Worm (Caenorhabditis elegans) whole organism, L4/young adult: ENCODE data around the gene C47G2.4.

Source experiments
- W03F9.2 ChIP-seq: fragments of 150-350 bp; optimal IDR thresholded peaks from 2 replicates; lab custom pipeline; 2014; ENCODE audit warnings: missing biosample characterization, missing genetic modification characterization
- dao-5 ChIP-seq: sonication (generic microtip); optimal IDR thresholded peaks from 2 replicates; lab custom pipeline; 2016; ENCODE audit warnings: missing genotype, missing genetic modification characterization, moderate library complexity, missing compliant biosample characterization
- him-1 ChIP-seq: sonication (generic microtip); optimal IDR thresholded peaks from 2 replicates; lab custom pipeline; 2016; ENCODE audit warnings: missing genotype, missing genetic modification reagents, missing genetic modification characterization, missing compliant biosample characterization

The C47G2.4 gene

ce11 chrII:11293433-11293832, at the start of gene C47G2.4:
C47G2.4 (minus strand) TSS chrII:11293606.
- TF ChIP-seq W03F9.2 (tag; lab: Kevin White, UChicago) (peak; percentile 69), him-1 (tag; lab: Kevin White, UChicago) (no peak)

ce11 chrII:11339507-11339906, 46.1 kb upstream of the C47G2.4 start, which contains the start of gene rmd-3:
rmd-3 (minus strand) TSS chrII:11339607.
- TF ChIP-seq dao-5 (tag; lab: Kevin White, UChicago): no peak
- no peak for TF ChIP-seq him-1 (tag; lab: Kevin White, UChicago)
- TF ChIP-seq W03F9.2 (tag; lab: Kevin White, UChicago): no peak

- TF ChIP-seq dao-5 (tag; lab: Kevin White, UChicago) (no peak), W03F9.2 (tag; lab: Kevin White, UChicago) (no peak), him-1 (tag; lab: Kevin White, UChicago) (no peak)
These were observed 44.2 kb upstream of the C47G2.4 start, which contains the start of gene sqt-1 for ce11 chrII:11337497-11338040. sqt-1 (minus strand) TSS chrII:11337837.

ce11 chrII:11336640-11337241, 43.3 kb upstream of the C47G2.4 start:
- no peak for TF ChIP-seq W03F9.2 (tag; lab: Kevin White, UChicago)
- TF ChIP-seq dao-5 (tag; lab: Kevin White, UChicago): no peak
- no peak for TF ChIP-seq him-1 (tag; lab: Kevin White, UChicago)

ce11 chrII:11336163-11336562, 42.8 kb upstream of the C47G2.4 start:
- TF ChIP-seq dao-5 (tag; lab: Kevin White, UChicago) (no peak), him-1 (tag; lab: Kevin White, UChicago) (no peak), W03F9.2 (tag; lab: Kevin White, UChicago) (no peak)

ce11 chrII:11335670-11336069, 42.3 kb upstream of the C47G2.4 start:
- TF ChIP-seq W03F9.2 (tag; lab: Kevin White, UChicago) (no peak), dao-5 (tag; lab: Kevin White, UChicago) (no peak), him-1 (tag; lab: Kevin White, UChicago) (no peak)

- TF ChIP-seq dao-5 (tag; lab: Kevin White, UChicago) (no peak), him-1 (tag; lab: Kevin White, UChicago) (no peak), W03F9.2 (tag; lab: Kevin White, UChicago) (no peak)
These were observed 40.6 kb upstream of the C47G2.4 start for ce11 chrII:11333846-11334638.

ce11 chrII:11333375-11333774, 40.0 kb upstream of the C47G2.4 start:
- TF ChIP-seq dao-5 (tag; lab: Kevin White, UChicago) (no peak), him-1 (tag; lab: Kevin White, UChicago) (no peak), W03F9.2 (tag; lab: Kevin White, UChicago) (no peak)

ce11 chrII:11329021-11329479, 35.6 kb upstream of the C47G2.4 start, which contains the start of gene tag-180:
tag-180 (minus strand) TSS chrII:11329429.
- no peak for TF ChIP-seq him-1 (tag; lab: Kevin White, UChicago)
- TF ChIP-seq dao-5 (tag; lab: Kevin White, UChicago): no peak
- TF ChIP-seq W03F9.2 (tag; lab: Kevin White, UChicago): no peak

ce11 chrII:11319591-11319990, 26.2 kb upstream of the C47G2.4 start, which contains the start of gene nlp-51:
nlp-51 (minus strand) TSS chrII:11319691.
- TF ChIP-seq W03F9.2 (tag; lab: Kevin White, UChicago): no peak
- TF ChIP-seq dao-5 (tag; lab: Kevin White, UChicago): no peak
- no peak for TF ChIP-seq him-1 (tag; lab: Kevin White, UChicago)

ce11 chrII:11316663-11317062, 23.3 kb upstream of the C47G2.4 start:
- TF ChIP-seq W03F9.2 (tag; lab: Kevin White, UChicago) (no peak), him-1 (tag; lab: Kevin White, UChicago) (no peak), dao-5 (tag; lab: Kevin White, UChicago) (no peak)

- TF ChIP-seq W03F9.2 (tag; lab: Kevin White, UChicago) (no peak), him-1 (tag; lab: Kevin White, UChicago) (no peak), dao-5 (tag; lab: Kevin White, UChicago) (no peak)
These were observed 20.8 kb upstream of the C47G2.4 start, which contains the start of gene T24F1.4 for ce11 chrII:11314165-11314564. T24F1.4 (minus strand) TSS chrII:11314265.

ce11 chrII:11312223-11312622, 18.8 kb upstream of the C47G2.4 start, which contains the start of gene T24F1.7:
T24F1.7 (plus strand) TSS chrII:11312523.
- TF ChIP-seq W03F9.2 (tag; lab: Kevin White, UChicago) (no peak), dao-5 (tag; lab: Kevin White, UChicago) (no peak), him-1 (tag; lab: Kevin White, UChicago) (no peak)
